Worm (Caenorhabditis elegans) whole organism, mixed stage, embryonic: Measurements from ENCODE around the gene F58E6.5.

Source experiments
- bed-3 ChIP-seq: fragments of 200-800 bp; sonication (Bioruptor generic); optimal IDR thresholded peaks from 3 replicates; lab custom pipeline; 2018; ENCODE audit warnings: mild to moderate bottlenecking, missing genetic modification characterization, moderate library complexity, missing compliant biosample characterization
- drap-1 ChIP-seq: fragments of 200-800 bp; sonication (Bioruptor generic); optimal IDR thresholded peaks from 3 replicates; lab custom pipeline; 2018; ENCODE audit warnings: mild to moderate bottlenecking, missing genetic modification characterization, missing compliant biosample characterization
- mep-1 ChIP-seq: fragments of 150-350 bp; optimal IDR thresholded peaks from 2 replicates; lab custom pipeline; 2017; ENCODE audit warnings: missing biosample characterization, missing genetic modification reagents, missing genetic modification characterization, inconsistent platforms
- nhr-28 ChIP-seq: fragments of 150-350 bp; optimal IDR thresholded peaks from 2 replicates; lab custom pipeline; 2014; ENCODE audit warnings: missing biosample characterization, missing genetic modification characterization
- pha-4 ChIP-seq: fragments of 150-350 bp; optimal IDR thresholded peaks from 2 replicates; lab custom pipeline; 2018; ENCODE audit warnings: missing biosample characterization, missing genetic modification reagents, missing genetic modification characterization
- sptf-1 ChIP-seq: sonication (generic microtip); optimal IDR thresholded peaks from 2 replicates; lab custom pipeline; 2017; ENCODE audit warnings: mild to moderate bottlenecking, missing genetic modification characterization, moderate library complexity, missing compliant biosample characterization
- unc-120 ChIP-seq: sonication (generic microtip); optimal IDR thresholded peaks from 2 replicates; lab custom pipeline; 2017; ENCODE audit warnings: missing genetic modification characterization, missing compliant biosample characterization; ENCODE audit not compliant: poor library complexity, severe bottlenecking
- ztf-11 ChIP-seq: fragments of 150-350 bp; optimal IDR thresholded peaks from 2 replicates; lab custom pipeline; 2014; ENCODE audit warnings: missing biosample characterization, missing genetic modification characterization

- TF ChIP-seq drap-1 (GFP tag; lab: Kevin White, UChicago) (no peak), mep-1 (tag; lab: Kevin White, UChicago) (no peak), pha-4 (tag; lab: Kevin White, UChicago) (no peak), sptf-1 (tag; lab: Kevin White, UChicago) (no peak), unc-120 (tag; lab: Kevin White, UChicago) (no peak), nhr-28 (tag; lab: Kevin White, UChicago) (no peak), bed-3 (GFP tag; lab: Kevin White, UChicago) (no peak), ztf-11 (tag; lab: Kevin White, UChicago) (no peak)
Observed at ce11 chrV:9777645-9778044, 23.3 kb upstream of the F58E6.5 start, which contains the start of gene smg-4.
